Worm (Caenorhabditis elegans): ENCODE data around the gene gem-1.

The gem-1 gene

DNA sequence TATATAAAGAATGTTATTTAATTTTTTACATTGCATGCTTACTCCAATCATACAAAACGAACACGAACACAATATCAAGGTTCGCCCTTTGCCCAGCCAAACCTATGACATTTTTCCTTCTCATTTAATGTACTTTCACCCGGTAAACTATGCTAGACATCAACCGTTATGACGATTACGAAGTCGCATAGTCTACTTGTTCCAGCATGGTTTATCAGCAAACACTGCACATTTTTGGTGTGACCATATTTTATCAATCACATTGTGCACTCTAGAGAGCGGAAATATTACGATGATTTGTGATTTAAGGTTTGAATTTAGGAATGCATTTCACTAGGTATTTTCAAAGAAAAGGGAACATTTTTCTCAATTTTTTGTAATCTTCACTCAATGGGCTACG is 16.2 kb downstream of the gem-1 start:
- TF ChIP-seq lsy-2 (tag; optimal IDR thresholded peaks at IDR 0.05) (no peak), unc-39 (tag; optimal IDR thresholded peaks at IDR 0.05) (no peak), egl-27 (tag; optimal IDR thresholded peaks at IDR 0.05) (no peak), peb-1 (tag; optimal IDR thresholded peaks at IDR 0.05) (no peak), ama-1 (optimal IDR thresholded peaks at IDR 0.05) (no peak), nhr-12 (tag; optimal IDR thresholded peaks at IDR 0.05) (no peak), nhr-10 (tag; optimal IDR thresholded peaks at IDR 0.05) (no peak), sma-3 (GFP tag; optimal IDR thresholded peaks at IDR 0.05) (peak; percentile 38), zag-1 (tag; optimal IDR thresholded peaks at IDR 0.05) (no peak), ztf-4 (tag; optimal IDR thresholded peaks at IDR 0.05) (no peak), nhr-129 (tag; optimal IDR thresholded peaks at IDR 0.05) (peak; percentile 29), nhr-25 (tag; optimal IDR thresholded peaks at IDR 0.05) (no peak), ztf-1 (GFP tag; conservative IDR thresholded peaks at IDR 0.05) (no peak), ztf-11 (tag; optimal IDR thresholded peaks at IDR 0.05) (no peak), fos-1 (tag; optimal IDR thresholded peaks at IDR 0.05) (peak; percentile 82), ceh-82 (tag; optimal IDR thresholded peaks at IDR 0.05) (no peak), unc-55 (GFP tag; optimal IDR thresholded peaks at IDR 0.05) (no peak), C34F6.9 (tag; optimal IDR thresholded peaks at IDR 0.05) (no peak), unc-62 (GFP tag; optimal IDR thresholded peaks at IDR 0.05) (no peak), mab-5 (tag; optimal IDR thresholded peaks at IDR 0.05) (no peak), crh-2 (tag; optimal IDR thresholded peaks at IDR 0.05) (peak; percentile 54), nhr-11 (tag; optimal IDR thresholded peaks at IDR 0.05) (no peak), mbf-1 (tag; optimal IDR thresholded peaks at IDR 0.05) (no peak), mdl-1 (tag; optimal IDR thresholded peaks at IDR 0.05) (no peak), nhr-77 (tag; optimal IDR thresholded peaks at IDR 0.05) (no peak), Y55F3AM.14 (GFP tag; optimal IDR thresholded peaks at IDR 0.05) (no peak), alr-1 (tag; optimal IDR thresholded peaks at IDR 0.05) (no peak), nhr-6 (tag; optimal IDR thresholded peaks at IDR 0.05) (no peak), ceh-16 (tag; optimal IDR thresholded peaks at IDR 0.05) (no peak), sma-9 (GFP tag; optimal IDR thresholded peaks at IDR 0.05) (peak; percentile 96), sma-9 (tag; optimal IDR thresholded peaks at IDR 0.05) (no peak), F13H6.1 (tag; optimal IDR thresholded peaks at IDR 0.05) (peak; percentile 33), nhr-237 (tag; optimal IDR thresholded peaks at IDR 0.05) (no peak), skn-1 (tag; optimal IDR thresholded peaks at IDR 0.05) (no peak), blmp-1 (tag; optimal IDR thresholded peaks at IDR 0.05; ENCODE audit: insufficient read depth) (no peak), nhr-21 (tag; optimal IDR thresholded peaks at IDR 0.05) (no peak), elt-3 (tag; optimal IDR thresholded peaks at IDR 0.05) (no peak), dmd-4 (tag; optimal IDR thresholded peaks at IDR 0.05) (no peak)

DNA sequence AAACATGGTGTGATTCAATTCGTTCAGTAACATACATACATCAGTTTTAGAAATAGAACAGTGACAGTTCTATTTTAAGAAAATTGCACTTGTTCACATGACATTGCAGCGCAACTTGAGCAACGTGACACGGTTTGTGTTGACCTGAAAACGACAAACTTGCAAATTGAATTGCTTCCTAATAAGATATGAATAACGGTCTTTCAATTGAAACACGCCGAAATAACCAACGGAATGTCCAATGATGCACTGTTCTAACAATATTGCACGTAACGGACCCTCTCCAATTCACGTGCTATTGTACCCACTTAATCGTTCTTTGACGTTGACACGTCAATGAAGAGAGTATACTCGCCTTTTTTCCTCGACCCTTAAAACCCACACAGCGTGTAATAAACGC is 17.0 kb downstream of the gem-1 start:
- TF ChIP-seq unc-39 (tag; optimal IDR thresholded peaks at IDR 0.05) = no peak
- no peak for TF ChIP-seq elt-1 (tag; optimal IDR thresholded peaks at IDR 0.05)
- TF ChIP-seq nhr-129 (tag; optimal IDR thresholded peaks at IDR 0.05) = peak; percentile 39
- TF ChIP-seq ceh-16 (tag; optimal IDR thresholded peaks at IDR 0.05) = no peak
- no peak for TF ChIP-seq egl-27 (tag; optimal IDR thresholded peaks at IDR 0.05)
- TF ChIP-seq snpc-4 (tag; optimal IDR thresholded peaks at IDR 0.05) = no peak
- peak; percentile 0 for TF ChIP-seq F13H6.1 (tag; optimal IDR thresholded peaks at IDR 0.05)
- TF ChIP-seq sma-9 (GFP tag; optimal IDR thresholded peaks at IDR 0.05) = peak; percentile 87
- no peak for TF ChIP-seq sma-9 (tag; optimal IDR thresholded peaks at IDR 0.05)
- no peak for TF ChIP-seq peb-1 (tag; optimal IDR thresholded peaks at IDR 0.05)
- TF ChIP-seq nhr-237 (tag; optimal IDR thresholded peaks at IDR 0.05) = no peak
- no peak for TF ChIP-seq ztf-1 (GFP tag; conservative IDR thresholded peaks at IDR 0.05)
- TF ChIP-seq lin-39 (tag; optimal IDR thresholded peaks at IDR 0.05) = no peak
- TF ChIP-seq unc-62 (GFP tag; optimal IDR thresholded peaks at IDR 0.05) = no peak
- TF ChIP-seq blmp-1 (tag; optimal IDR thresholded peaks at IDR 0.05; ENCODE audit: insufficient read depth) = peak; percentile 35
- no peak for TF ChIP-seq lin-11 (tag; optimal IDR thresholded peaks at IDR 0.05)
- peak in 1 of 2 experiments; percentile 0 for TF ChIP-seq mdl-1 (tag; optimal IDR thresholded peaks at IDR 0.05)
- TF ChIP-seq nhr-77 (tag; optimal IDR thresholded peaks at IDR 0.05) = no peak
- no peak for TF ChIP-seq nhr-23 (tag; optimal IDR thresholded peaks at IDR 0.05)
- peak in 1 of 2 experiments; percentile 15 for TF ChIP-seq lsy-2 (tag; optimal IDR thresholded peaks at IDR 0.05)
- TF ChIP-seq mab-5 (tag; optimal IDR thresholded peaks at IDR 0.05) = no peak
- TF ChIP-seq crh-2 (tag; optimal IDR thresholded peaks at IDR 0.05) = peak; percentile 79
- peak; percentile 40 for TF ChIP-seq nhr-25 (tag; optimal IDR thresholded peaks at IDR 0.05)
- TF ChIP-seq aly-2 (tag; optimal IDR thresholded peaks at IDR 0.05) = no peak
- peak; percentile 33 for TF ChIP-seq nhr-21 (tag; optimal IDR thresholded peaks at IDR 0.05)
- TF ChIP-seq sma-3 (GFP tag; optimal IDR thresholded peaks at IDR 0.05) = peak; percentile 15
- no peak for TF ChIP-seq C34F6.9 (tag; optimal IDR thresholded peaks at IDR 0.05)
- TF ChIP-seq nhr-10 (tag; optimal IDR thresholded peaks at IDR 0.05) = no peak
- no peak for TF ChIP-seq ztf-11 (tag; optimal IDR thresholded peaks at IDR 0.05)

Measured in whole organism, L2 larva.